Worm (Caenorhabditis elegans) whole organism, late embryonic: ENCODE results near the gene fipr-6.

ENCODE experiments used
- C38D4.7 ChIP-seq: fragments of 200-800 bp; sonication (Bioruptor generic); optimal IDR thresholded peaks from 2 replicates; lab custom pipeline; 2018; ENCODE audit warnings: mild to moderate bottlenecking, missing genetic modification characterization, moderate library complexity, missing compliant biosample characterization
- dve-1 ChIP-seq: sonication (generic microtip); optimal IDR thresholded peaks from 2 replicates; lab custom pipeline; 2017; ENCODE audit warnings: antibody characterized with exemption, mild to moderate bottlenecking, missing genetic modification characterization, missing compliant biosample characterization
- elt-4 ChIP-seq: sonication (generic microtip); optimal IDR thresholded peaks from 2 replicates; lab custom pipeline; 2016; ENCODE audit warnings: missing genetic modification characterization, missing compliant biosample characterization
- fax-1 ChIP-seq: sonication (generic microtip); optimal IDR thresholded peaks from 2 replicates; lab custom pipeline; 2016; ENCODE audit warnings: missing genotype, missing genetic modification characterization, missing compliant biosample characterization
- gmeb-2 ChIP-seq: sonication (generic microtip); optimal IDR thresholded peaks from 2 replicates; lab custom pipeline; 2016; ENCODE audit warnings: missing genetic modification characterization, inconsistent platforms, missing compliant biosample characterization
- hlh-15 ChIP-seq: sonication (generic microtip); optimal IDR thresholded peaks from 2 replicates; lab custom pipeline; 2016; ENCODE audit warnings: missing genetic modification characterization, missing compliant biosample characterization
- hlh-6 ChIP-seq: sonication (generic microtip); optimal IDR thresholded peaks from 2 replicates; lab custom pipeline; 2016; ENCODE audit warnings: missing genotype, missing genetic modification characterization, missing compliant biosample characterization
- nhr-11 ChIP-seq: fragments of 150-350 bp; optimal IDR thresholded peaks from 2 replicates; lab custom pipeline; 2014; ENCODE audit warnings: missing biosample characterization, missing genetic modification characterization
- pha-4 ChIP-seq: fragments of 150-350 bp; optimal IDR thresholded peaks from 2 replicates; lab custom pipeline; 2018; ENCODE audit warnings: missing biosample characterization, missing genetic modification reagents, missing genetic modification characterization
- rnt-1 ChIP-seq: sonication (generic microtip); optimal IDR thresholded peaks from 2 replicates; lab custom pipeline; 2016; ENCODE audit warnings: missing genetic modification characterization, missing compliant biosample characterization
- tbx-2 ChIP-seq: sonication (generic microtip); optimal IDR thresholded peaks from 2 replicates; lab custom pipeline; 2016; ENCODE audit warnings: missing genetic modification characterization, missing compliant biosample characterization
- ttx-3 ChIP-seq: sonication (generic microtip); optimal IDR thresholded peaks from 2 replicates; lab custom pipeline; 2016; ENCODE audit warnings: missing genetic modification reagents, missing genetic modification characterization, missing compliant biosample characterization

DNA sequence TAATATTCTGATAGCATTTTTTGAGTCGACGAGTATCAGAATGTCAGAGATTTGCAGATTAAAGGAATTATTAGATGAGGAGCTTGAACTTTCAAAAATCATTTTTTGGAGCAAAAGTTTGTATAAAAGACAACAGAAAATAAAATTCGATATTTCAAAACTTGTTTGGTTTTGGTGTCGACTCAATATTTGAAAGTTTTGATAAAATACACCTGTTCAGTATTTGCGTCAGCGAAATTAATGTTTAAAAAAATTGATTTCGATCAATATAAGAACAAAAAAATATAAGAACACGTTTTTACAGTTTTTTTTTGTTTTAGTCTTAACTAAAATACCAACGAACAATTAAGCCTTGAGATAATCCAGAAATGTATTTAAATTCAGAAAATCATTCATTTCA, 10.4 kb upstream of the fipr-6 start, which contains the start of gene C12D8.13:
- TF ChIP-seq rnt-1, result no peak
- TF ChIP-seq pha-4 (tag; lab: Kevin White, UChicago), result no peak
- no peak for TF ChIP-seq elt-4 (tag; lab: Kevin White, UChicago)
- no peak for TF ChIP-seq hlh-15 (tag; lab: Kevin White, UChicago)
- TF ChIP-seq ttx-3 (tag; lab: Kevin White, UChicago), result no peak
- TF ChIP-seq hlh-6 (tag; lab: Kevin White, UChicago), result no peak
- TF ChIP-seq dve-1 (tag; lab: Kevin White, UChicago), result no peak
- no peak for TF ChIP-seq nhr-11 (tag; lab: Kevin White, UChicago)
- TF ChIP-seq fax-1 (tag; lab: Kevin White, UChicago), result no peak
- no peak for TF ChIP-seq tbx-2 (tag; lab: Kevin White, UChicago)
- no peak for TF ChIP-seq C38D4.7 (GFP tag; lab: Kevin White, UChicago)
- no peak for TF ChIP-seq gmeb-2
